Fruit fly (Drosophila melanogaster) whole organism, embryonic: ENCODE data around the gene Bhmt.

Experiments
- Antp ChIP-seq: fragments of 200-800 bp; sonication (Bioruptor generic); optimal IDR thresholded peaks from 3 replicates; lab custom pipeline; 2016; ENCODE audit warnings: missing biosample characterization, missing genetic modification characterization
- B-H2 ChIP-seq: fragments of 200-800 bp; sonication (Bioruptor generic); optimal IDR thresholded peaks from 2 replicates; lab custom pipeline; 2018; ENCODE audit warnings: missing biosample characterization, mild to moderate bottlenecking, missing genetic modification characterization
- CG10147 ChIP-seq: fragments of 200-800 bp; sonication (Bioruptor generic); optimal IDR thresholded peaks from 2 replicates; lab custom pipeline; 2019; ENCODE audit warnings: missing biosample characterization, mild to moderate bottlenecking, missing genetic modification characterization, moderate library complexity
- CG10565 ChIP-seq: fragments of 200-800 bp; sonication (Bioruptor generic); optimal IDR thresholded peaks from 3 replicates; lab custom pipeline; 2016; ENCODE audit warnings: missing biosample characterization, mild to moderate bottlenecking, missing genetic modification characterization
- CG10654 ChIP-seq: fragments of 200-800 bp; sonication (Bioruptor generic); optimal IDR thresholded peaks from 2 replicates; lab custom pipeline; 2016; ENCODE audit warnings: missing biosample characterization, missing genetic modification characterization
- CG11093 ChIP-seq: fragments of 200-800 bp; sonication (Bioruptor generic); IDR thresholded peaks from 3 replicates; pipeline ENCODE4 v1.3.6; 2022; ENCODE audit warnings: missing biosample characterization, missing genetic modification characterization
- CG12299 ChIP-seq: fragments of 200-800 bp; sonication (Bioruptor generic); optimal IDR thresholded peaks from 2 replicates; lab custom pipeline; 2018; ENCODE audit warnings: missing biosample characterization, mild to moderate bottlenecking, missing genetic modification characterization
- CG12769 ChIP-seq: fragments of 200-800 bp; sonication (Bioruptor generic); optimal IDR thresholded peaks from 2 replicates; lab custom pipeline; 2019; ENCODE audit warnings: missing biosample characterization, mild to moderate bottlenecking, missing genetic modification characterization, moderate library complexity
- CG13624 ChIP-seq: fragments of 200-800 bp; sonication (Bioruptor generic); optimal IDR thresholded peaks from 2 replicates; lab custom pipeline; 2016; ENCODE audit warnings: missing biosample characterization, missing genetic modification characterization
- CG15011 ChIP-seq: fragments of 200-800 bp; sonication (Bioruptor generic); optimal IDR thresholded peaks from 3 replicates; lab custom pipeline; 2018; ENCODE audit warnings: missing biosample characterization, mild to moderate bottlenecking, missing genetic modification characterization
- CG17568 ChIP-seq: fragments of 200-800 bp; sonication (Bioruptor generic); optimal IDR thresholded peaks from 2 replicates; lab custom pipeline; 2018; ENCODE audit warnings: missing biosample characterization, mild to moderate bottlenecking, missing genetic modification characterization, moderate library complexity
- CG34376 ChIP-seq: fragments of 200-800 bp; sonication (Bioruptor generic); optimal IDR thresholded peaks from 2 replicates; lab custom pipeline; 2018; ENCODE audit warnings: missing biosample characterization, mild to moderate bottlenecking, missing genetic modification characterization
- CG42726 ChIP-seq: fragments of 200-800 bp; sonication (Bioruptor generic); IDR thresholded peaks from 2 replicates; pipeline ENCODE4 v1.3.6; 2022; ENCODE audit warnings: missing biosample characterization, missing genetic modification characterization; ENCODE audit not compliant: partially characterized antibody
- CG8478 ChIP-seq: fragments of >200 bp; optimal IDR thresholded peaks from 2 replicates; lab custom pipeline; 2018
- CG9932 ChIP-seq: fragments of 200-800 bp; sonication (Bioruptor generic); IDR thresholded peaks from 2 replicates; pipeline ENCODE4 v1.3.6; 2022; ENCODE audit warnings: missing biosample characterization, missing genetic modification characterization
- D19A ChIP-seq: fragments of 200-800 bp; optimal IDR thresholded peaks from 3 replicates; lab custom pipeline; 2019; ENCODE audit warnings: missing biosample characterization, mild to moderate bottlenecking, missing genetic modification characterization, moderate library complexity
- E2f2 ChIP-seq: fragments of 200-800 bp; sonication (Bioruptor generic); IDR thresholded peaks from 2 replicates; pipeline ENCODE4 v1.3.6; 2022; ENCODE audit warnings: missing biosample characterization, missing genetic modification characterization
- Hmr ChIP-seq: fragments of 200-800 bp; sonication (Bioruptor generic); optimal IDR thresholded peaks from 3 replicates; lab custom pipeline; 2017; ENCODE audit warnings: mild to moderate bottlenecking, missing biosample characterization, missing genetic modification reagents, missing genetic modification characterization
- MBD-R2 ChIP-seq: fragments of 200-800 bp; sonication (Bioruptor generic); IDR thresholded peaks from 2 replicates; pipeline ENCODE4 v1.3.6; 2022; ENCODE audit warnings: missing biosample characterization, missing genetic modification characterization
- MESR4 ChIP-seq: fragments of 200-800 bp; sonication (Bioruptor generic); optimal IDR thresholded peaks from 2 replicates; lab custom pipeline; 2018; ENCODE audit warnings: missing biosample characterization, mild to moderate bottlenecking, missing genetic modification characterization, moderate library complexity
- Med ChIP-seq: fragments of 200-800 bp; sonication (Bioruptor generic); peaks from one replicate; lab custom pipeline; 2016; ENCODE audit warnings: missing biosample characterization, missing genetic modification characterization, mild to moderate bottlenecking, inconsistent platforms, moderate library complexity
- Meics ChIP-seq: fragments of 200-800 bp; sonication (Bioruptor generic); optimal IDR thresholded peaks from 2 replicates; lab custom pipeline; 2017; ENCODE audit warnings: missing biosample characterization, mild to moderate bottlenecking, missing genetic modification characterization
- Opbp ChIP-seq: fragments of 200-800 bp; sonication (Bioruptor generic); IDR thresholded peaks from 3 replicates; pipeline ENCODE4 v1.3.6; 2022; ENCODE audit warnings: missing biosample characterization, missing genetic modification characterization; ENCODE audit not compliant: partially characterized antibody
- Rfx ChIP-seq: fragments of 200-800 bp; sonication (Bioruptor generic); IDR thresholded peaks from 2 replicates; pipeline ENCODE4 v1.3.6; 2022; ENCODE audit warnings: missing biosample characterization, missing genetic modification characterization
- Scr ChIP-seq: fragments of 200-800 bp; sonication (Bioruptor generic); IDR thresholded peaks from 2 replicates; pipeline ENCODE4 v1.3.6; 2022; ENCODE audit warnings: missing biosample characterization, missing genetic modification characterization; ENCODE audit not compliant: partially characterized antibody
- Sry-δ ChIP-seq: fragments of 200-800 bp; sonication (Bioruptor generic); optimal IDR thresholded peaks from 2 replicates; lab custom pipeline; 2016; ENCODE audit warnings: missing biosample characterization, missing genetic modification characterization
- TFAM ChIP-seq: fragments of 200-800 bp; sonication (Bioruptor generic); optimal IDR thresholded peaks from 2 replicates; lab custom pipeline; 2017; ENCODE audit warnings: missing biosample characterization, missing genetic modification characterization, inconsistent platforms
- Xrp1 ChIP-seq: fragments of 200-800 bp; sonication (Bioruptor generic); IDR thresholded peaks from 2 replicates; pipeline ENCODE4 v1.3.6; 2022; ENCODE audit warnings: missing biosample characterization, missing genetic modification characterization
- ac ChIP-seq: fragments of 200-800 bp; sonication (Bioruptor generic); optimal IDR thresholded peaks from 3 replicates; lab custom pipeline; 2017; ENCODE audit warnings: missing biosample characterization, mild to moderate bottlenecking, missing genetic modification characterization
- amos ChIP-seq: fragments of 200-800 bp; sonication (Bioruptor generic); IDR thresholded peaks from 2 replicates; pipeline ENCODE4 v1.3.6; 2022; ENCODE audit warnings: missing biosample characterization, missing genetic modification characterization; ENCODE audit not compliant: partially characterized antibody
- bowl ChIP-seq: fragments of 200-800 bp; sonication (Bioruptor generic); IDR thresholded peaks from 2 replicates; pipeline ENCODE4 v1.3.6; 2022; ENCODE audit warnings: missing biosample characterization, missing genetic modification characterization
- croc ChIP-seq: fragments of 200-800 bp; sonication (Bioruptor generic); conservative IDR thresholded peaks from 3 replicates; pipeline ENCODE4 v1.3.6; 2022; ENCODE audit warnings: missing biosample characterization, missing genetic modification characterization
- dan ChIP-seq: fragments of 200-800 bp; sonication (Bioruptor generic); IDR thresholded peaks from 2 replicates; pipeline ENCODE4 v1.3.6; 2022; ENCODE audit warnings: missing biosample characterization, missing genetic modification characterization
- dm ChIP-seq: fragments of 200-800 bp; sonication (Bioruptor generic); optimal IDR thresholded peaks from 3 replicates; lab custom pipeline; 2016; ENCODE audit warnings: missing biosample characterization, missing genetic modification characterization
- gt ChIP-seq: fragments of 200-800 bp; sonication (Bioruptor generic); IDR thresholded peaks from 2 replicates; pipeline ENCODE4 v1.3.6; 2022; ENCODE audit warnings: missing biosample characterization, missing genetic modification characterization
- knrl ChIP-seq: fragments of 200-800 bp; sonication (Bioruptor generic); IDR thresholded peaks from 3 replicates; pipeline ENCODE4 v1.3.6; 2022; ENCODE audit warnings: missing biosample characterization, missing genetic modification characterization; ENCODE audit not compliant: partially characterized antibody
- mld ChIP-seq: fragments of 200-800 bp; sonication (Bioruptor generic); IDR thresholded peaks from 3 replicates; pipeline ENCODE4 v1.3.6; 2022; ENCODE audit warnings: missing biosample characterization, missing genetic modification characterization; ENCODE audit not compliant: partially characterized antibody
- otp ChIP-seq: fragments of 200-800 bp; sonication (Bioruptor generic); IDR thresholded peaks from 3 replicates; pipeline ENCODE4, ENCODE4 v1.3.6; 2022; ENCODE audit warnings: missing biosample characterization, missing genetic modification characterization
- prd ChIP-seq, 3 experiments: fragments of >200 bp in 2 of 3; fragments of 200-800 bp in 1 of 3; sonication (Bioruptor generic) in 1 of 3; optimal IDR thresholded peaks in 2 of 3; IDR thresholded peaks in 1 of 3; 2 replicates in 2 of 3; 3 replicates in 1 of 3; pipeline versions ENCODE4 v1.3.6 to Lab custom; 2017 to 2022; ENCODE audit warnings: missing biosample characterization in 1 of 3, missing genetic modification characterization in 1 of 3
- rib ChIP-seq: fragments of 200-800 bp; sonication (Bioruptor generic); IDR thresholded peaks from 2 replicates; pipeline ENCODE4 v1.3.6; 2022; ENCODE audit warnings: missing biosample characterization, missing genetic modification characterization
- run ChIP-seq: fragments of 200-800 bp; sonication (Bioruptor generic); optimal IDR thresholded peaks from 3 replicates; lab custom pipeline; 2018; ENCODE audit warnings: missing biosample characterization, mild to moderate bottlenecking, missing genetic modification characterization
- sens ChIP-seq: fragments of 200-800 bp; sonication (Bioruptor generic); peaks from one replicate; lab custom pipeline; 2016; ENCODE audit warnings: missing biosample characterization, missing genetic modification characterization
- sisA ChIP-seq: fragments of 200-800 bp; sonication (Bioruptor generic); IDR thresholded peaks from 2 replicates; pipeline ENCODE4 v1.3.6; 2022; ENCODE audit warnings: missing biosample characterization, missing genetic modification characterization
- slbo ChIP-seq: fragments of 200-800 bp; sonication (Bioruptor generic); IDR thresholded peaks from 2 replicates; pipeline ENCODE4 v1.3.6; 2022; ENCODE audit warnings: missing biosample characterization, missing genetic modification characterization
- sug ChIP-seq: fragments of 200-800 bp; optimal IDR thresholded peaks from 2 replicates; lab custom pipeline; 2019; ENCODE audit warnings: missing biosample characterization, mild to moderate bottlenecking, missing genetic modification characterization, moderate library complexity
- trem ChIP-seq: fragments of 200-800 bp; optimal IDR thresholded peaks from 3 replicates; lab custom pipeline; 2019; ENCODE audit warnings: missing biosample characterization, mild to moderate bottlenecking, missing genetic modification characterization, moderate library complexity
- unc-4 ChIP-seq: fragments of 200-800 bp; sonication (Bioruptor generic); IDR thresholded peaks from 2 replicates; pipeline ENCODE4 v1.3.6; 2022; ENCODE audit warnings: missing biosample characterization, missing genetic modification characterization; ENCODE audit not compliant: partially characterized antibody
- unpg ChIP-seq: fragments of 200-800 bp; sonication (Bioruptor generic); optimal IDR thresholded peaks from 3 replicates; lab custom pipeline; 2018; ENCODE audit warnings: missing biosample characterization, mild to moderate bottlenecking, missing genetic modification characterization, moderate library complexity
- vnd ChIP-seq: fragments of 200-800 bp; sonication (Bioruptor generic); IDR thresholded peaks from 3 replicates; pipeline ENCODE4 v1.3.6; 2022; ENCODE audit warnings: missing biosample characterization, missing genetic modification characterization; ENCODE audit not compliant: partially characterized antibody
- vvl ChIP-seq: fragments of 200-800 bp; sonication (Bioruptor generic); IDR thresholded peaks from 2 replicates; pipeline ENCODE4 v1.3.6; 2022; ENCODE audit warnings: missing biosample characterization, missing genetic modification characterization

Gene Bhmt

dm6 chr2L:18951674-18952073, 5.4 kb downstream of the Bhmt start, which contains the start of gene Nedd8 (continued):
- TF ChIP-seq gt: no peak
- no peak for TF ChIP-seq otp (GFP tag; lab: Robert Waterston, UW)
- peak; percentile 48 for TF ChIP-seq trem
- no peak for TF ChIP-seq CG15011 (GFP tag; lab: Kevin White, UChicago)
- TF ChIP-seq Meics (GFP tag; lab: Kevin White, UChicago): no peak
- TF ChIP-seq sens (GFP tag; lab: Kevin White, UChicago): peak; percentile 83
- TF ChIP-seq run (tag; lab: Kevin White, UChicago): no peak
- no peak for TF ChIP-seq prd (optimal IDR thresholded peaks at IDR 0.05; lab: Kevin White, UChicago)
- no peak for TF ChIP-seq prd (GFP tag; IDR thresholded peaks at IDR 0.05; lab: Robert Waterston, UW)
- no peak for TF ChIP-seq CG11093 (GFP tag; lab: Robert Waterston, UW)
- no peak for TF ChIP-seq CG10654 (GFP tag; lab: Kevin White, UChicago)
- no peak for TF ChIP-seq dan (GFP tag; lab: Robert Waterston, UW)
- peak; percentile 91 for TF ChIP-seq Opbp (GFP tag; lab: Robert Waterston, UW)
- 0 out of 2 replicates have a peak, but pooled peaks have one; percentile 28 for TF ChIP-seq rib (GFP tag; lab: Robert Waterston, UW)
- TF ChIP-seq CG9932 (GFP tag; lab: Robert Waterston, UW): peak; percentile 30; the same call in 1 of the 2 replicates
- TF ChIP-seq Rfx: no peak; the same call in 1 of the 2 replicates
- TF ChIP-seq vnd (GFP tag; lab: Robert Waterston, UW): peak; percentile 75
- TF ChIP-seq vvl (GFP tag; lab: Robert Waterston, UW): peak; percentile 86
- TF ChIP-seq D19A: peak; percentile 28
- no peak for TF ChIP-seq croc (GFP tag; lab: Robert Waterston, UW)
- TF ChIP-seq TFAM (GFP tag; lab: Kevin White, UChicago): no peak
- peak; percentile 71 for TF ChIP-seq Med (GFP tag; lab: Kevin White, UChicago)
- TF ChIP-seq ac (GFP tag; lab: Kevin White, UChicago): no peak
- TF ChIP-seq dm: no peak
- peak; percentile 92 for TF ChIP-seq CG42726 (GFP tag; lab: Robert Waterston, UW)
- peak; percentile 90 for TF ChIP-seq Sry-δ (GFP tag; lab: Kevin White, UChicago)
- TF ChIP-seq Xrp1 (GFP tag; lab: Robert Waterston, UW): peak; percentile 20; the same call in 1 of the 2 replicates
- TF ChIP-seq Scr (GFP tag; lab: Robert Waterston, UW): peak; percentile 86
- no peak for TF ChIP-seq unpg (GFP tag; lab: Kevin White, UChicago)
- no peak for TF ChIP-seq CG34376 (GFP tag; lab: Kevin White, UChicago)
- TF ChIP-seq CG12769 (tag; lab: Kevin White, UChicago): no peak
- peak; percentile 7 for TF ChIP-seq CG10147 (GFP tag; lab: Kevin White, UChicago)
- peak; percentile 92 for TF ChIP-seq unc-4 (GFP tag; lab: Robert Waterston, UW)
- TF ChIP-seq bowl (GFP tag; lab: Robert Waterston, UW): no peak
- no peak for TF ChIP-seq CG12299
- TF ChIP-seq MESR4 (GFP tag; lab: Kevin White, UChicago): peak; percentile 63
- TF ChIP-seq Hmr (GFP tag; lab: Kevin White, UChicago): peak; percentile 17
- TF ChIP-seq CG17568 (GFP tag; lab: Kevin White, UChicago): no peak
- peak; percentile 89 for TF ChIP-seq MBD-R2 (GFP tag; lab: Robert Waterston, UW)
- TF ChIP-seq CG10565: no peak
- peak; percentile 22 for TF ChIP-seq B-H2 (GFP tag; lab: Kevin White, UChicago)
- peak; percentile 86 for TF ChIP-seq knrl (GFP tag; lab: Robert Waterston, UW)
- TF ChIP-seq sug: peak; percentile 16
- no peak for TF ChIP-seq Antp (GFP tag; lab: Kevin White, UChicago)
- TF ChIP-seq CG13624: peak; percentile 11
- peak; percentile 42; the same call in 1 of the 2 replicates for TF ChIP-seq slbo (GFP tag; lab: Robert Waterston, UW)
- peak; percentile 93 for TF ChIP-seq amos (GFP tag; lab: Robert Waterston, UW)
- peak; percentile 76 for TF ChIP-seq E2f2 (GFP tag; lab: Robert Waterston, UW)
- no peak for TF ChIP-seq CG8478 (lab: Kevin White, UChicago)
- no peak for TF ChIP-seq sisA (GFP tag; lab: Robert Waterston, UW)
- peak; percentile 65; the same call in 2 of the 3 replicates for TF ChIP-seq mld (GFP tag; lab: Robert Waterston, UW)
